Worm (Caenorhabditis elegans) whole organism, young adult: ENCODE results near the gene F59F3.6.

Experiments
- Y53G8AR.9 ChIP-seq: fragments of 200-800 bp; sonication (Bioruptor generic); conservative IDR thresholded peaks from 2 replicates; pipeline ENCODE4 v1.3.6; 2022; ENCODE audit warnings: missing genetic modification reagents, missing genetic modification characterization, missing compliant biosample characterization
- Y79H2A.3 ChIP-seq: fragments of 200-800 bp; sonication (Bioruptor generic); conservative IDR thresholded peaks from 2 replicates; pipeline ENCODE4 v1.3.6; 2022; ENCODE audit warnings: missing genetic modification reagents, missing genetic modification characterization, missing compliant biosample characterization
- attf-6 ChIP-seq: fragments of 200-800 bp; sonication (Bioruptor generic); IDR thresholded peaks from 2 replicates; pipeline ENCODE4 v1.3.6; 2022; ENCODE audit warnings: missing genetic modification reagents, missing genetic modification characterization, missing compliant biosample characterization
- dpl-1 ChIP-seq: fragments of 150-350 bp; optimal IDR thresholded peaks from 2 replicates; lab custom pipeline; 2014; ENCODE audit warnings: missing biosample characterization, missing genetic modification reagents, missing genetic modification characterization
- lsl-1 ChIP-seq: fragments of 200-800 bp; sonication (Bioruptor generic); optimal IDR thresholded peaks from 2 replicates; lab custom pipeline; 2018; ENCODE audit warnings: mild to moderate bottlenecking, missing genetic modification characterization, moderate library complexity, missing compliant biosample characterization
- nfya-2 ChIP-seq: fragments of 200-800 bp; sonication (Bioruptor generic); IDR thresholded peaks from 2 replicates; pipeline ENCODE4 v1.3.6; 2022; ENCODE audit warnings: missing genetic modification reagents, missing genetic modification characterization, missing compliant biosample characterization
- pha-4 ChIP-seq: fragments of 150-350 bp; sonication (generic microtip); optimal IDR thresholded peaks from 2 replicates; lab custom pipeline; 2014; ENCODE audit warnings: missing biosample characterization, missing genetic modification reagents, missing genetic modification characterization
- tlf-1 ChIP-seq: fragments of 200-800 bp; sonication (Bioruptor generic); optimal IDR thresholded peaks from 2 replicates; lab custom pipeline; 2018; ENCODE audit warnings: mild to moderate bottlenecking, missing genetic modification characterization, missing compliant biosample characterization

DNA sequence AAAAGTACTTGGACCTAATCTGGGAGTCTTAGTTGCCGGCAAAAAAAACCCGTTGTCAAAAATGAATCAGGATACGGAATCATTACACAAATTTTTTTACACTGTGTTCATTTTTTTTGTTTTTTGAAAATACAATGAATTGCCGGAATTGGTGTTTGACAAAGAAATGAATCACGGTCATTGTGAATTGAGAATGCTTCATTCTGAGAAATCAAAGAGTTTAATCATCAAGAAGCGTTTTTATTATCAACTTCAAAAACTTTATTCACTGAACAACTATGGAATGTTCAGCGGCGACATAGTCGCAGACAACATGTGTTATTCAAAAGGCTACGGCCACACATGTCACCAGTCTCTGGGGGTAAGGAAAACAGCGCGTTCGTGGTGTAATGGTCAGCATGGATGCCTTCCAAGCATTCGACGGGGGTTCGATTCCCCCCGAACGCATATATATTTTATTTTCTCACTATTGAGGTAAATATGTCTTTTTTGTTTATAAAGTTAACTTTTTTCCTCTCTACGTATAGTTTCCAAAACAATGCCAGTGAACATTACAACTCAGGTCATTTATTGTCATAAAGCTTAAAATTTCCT is 35.5 kb downstream of the F59F3.6 start, which contains the start of gene nas-10:
- TF ChIP-seq dpl-1 (no peak), nfya-2 (no peak), tlf-1 (GFP tag; lab: Kevin White, UChicago) (no peak), Y53G8AR.9 (GFP tag; lab: Robert Waterston, UW) (no peak), lsl-1 (no peak), attf-6 (no peak), pha-4 (tag; lab: Kevin White, UChicago) (no peak), Y79H2A.3 (no peak)
